Worm (Caenorhabditis elegans): ENCODE data around the gene T03F7.7.

Gene T03F7.7

ce11 chrV:11299406-11299805 lies 11.8 kb upstream of the T03F7.7 start:
- TF ChIP-seq sdz-38 (tag; optimal IDR thresholded peaks at IDR 0.05): no peak
- no peak for TF ChIP-seq dpl-1 (GFP tag; optimal IDR thresholded peaks at IDR 0.05)
- no peak for TF ChIP-seq T07F8.4 (tag; optimal IDR thresholded peaks at IDR 0.05)
- TF ChIP-seq B0019.2 (GFP tag; conservative IDR thresholded peaks at IDR 0.05): no peak
- no peak for TF ChIP-seq rcor-1 (GFP tag; IDR thresholded peaks at IDR 0.05)
- no peak for TF ChIP-seq ztf-26 (tag; optimal IDR thresholded peaks at IDR 0.05)
- no peak for TF ChIP-seq ceh-58 (GFP tag; IDR thresholded peaks at IDR 0.05)
- TF ChIP-seq snpc-1.3 (tag; optimal IDR thresholded peaks at IDR 0.05; ENCODE audit: insufficient read depth): no peak

ce11 chrV:11300539-11300938 lies 10.7 kb upstream of the T03F7.7 start, which contains the start of gene srh-47:
Gene srh-47, minus strand, starts transcription at chrV:11300639.
- TF ChIP-seq madf-6 (GFP tag; IDR thresholded peaks at IDR 0.05): no peak

- TF ChIP-seq K12H6.12 (tag; optimal IDR thresholded peaks at IDR 0.05) (no peak), mxl-1 (tag; optimal IDR thresholded peaks at IDR 0.05) (no peak), T26A5.8 (tag; optimal IDR thresholded peaks at IDR 0.05) (no peak), F57C9.4 (tag; optimal IDR thresholded peaks at IDR 0.05) (no peak)
Observed at ce11 chrV:11302698-11303097, 8.5 kb upstream of the T03F7.7 start, which contains the start of gene srh-46. Gene srh-46, minus strand, starts transcription at chrV:11302886.

- TF ChIP-seq C06A6.2 (GFP tag; conservative IDR thresholded peaks at IDR 0.05) (no peak), ceh-100 (GFP tag; IDR thresholded peaks at IDR 0.05) (no peak), ceh-27 (GFP tag; optimal IDR thresholded peaks at IDR 0.05) (no peak), hlh-26 (GFP tag; conservative IDR thresholded peaks at IDR 0.05) (no peak), F52B5.7 (tag; optimal IDR thresholded peaks at IDR 0.05) (no peak), D2030.7 (GFP tag; IDR thresholded peaks at IDR 0.05) (no peak), ets-4 (GFP tag; optimal IDR thresholded peaks at IDR 0.05) (no peak), ceh-58 (GFP tag; IDR thresholded peaks at IDR 0.05) (no peak), F57A8.1 (GFP tag; optimal IDR thresholded peaks at IDR 0.05) (no peak), him-1 (tag; optimal IDR thresholded peaks at IDR 0.05) (no peak), dpl-1 (GFP tag; optimal IDR thresholded peaks at IDR 0.05) (no peak), nhr-179 (tag; optimal IDR thresholded peaks at IDR 0.05) (no peak), pbrm-1 (GFP tag; IDR thresholded peaks at IDR 0.05) (no peak), ztf-28 (GFP tag; IDR thresholded peaks at IDR 0.05) (no peak), lsy-27 (tag; optimal IDR thresholded peaks at IDR 0.05; ENCODE audit: borderline replicate concordance, insufficient read depth) (no peak), let-526 (GFP tag; IDR thresholded peaks at IDR 0.05) (no peak), lir-1 (GFP tag; conservative IDR thresholded peaks at IDR 0.05) (no peak), rcor-1 (GFP tag; IDR thresholded peaks at IDR 0.05) (no peak)
Observed at ce11 chrV:11304200-11304599, 7.0 kb upstream of the T03F7.7 start.

ce11 chrV:11304879-11305278 lies 6.3 kb upstream of the T03F7.7 start, which contains the start of gene srh-45:
Gene srh-45, minus strand, starts transcription at chrV:11304979.
- TF ChIP-seq ZK185.1 (tag; optimal IDR thresholded peaks at IDR 0.05; ENCODE audit: poor library complexity, severe bottlenecking) (no peak), F37B4.10 (GFP tag; IDR thresholded peaks at IDR 0.05) (no peak), sdz-38 (tag; optimal IDR thresholded peaks at IDR 0.05) (no peak), Y95B8A.8 (GFP tag; IDR thresholded peaks at IDR 0.05) (no peak), Y56A3A.18 (GFP tag; IDR thresholded peaks at IDR 0.05) (no peak), F22D6.2 (tag; optimal IDR thresholded peaks at IDR 0.05) (no peak), ceh-91 (GFP tag; IDR thresholded peaks at IDR 0.05) (no peak), F23B12.7 (tag; optimal IDR thresholded peaks at IDR 0.05; ENCODE audit: insufficient read depth) (no peak), hsf-1 (GFP tag; IDR thresholded peaks at IDR 0.05) (no peak), snpc-1.3 (tag; optimal IDR thresholded peaks at IDR 0.05; ENCODE audit: insufficient read depth) (no peak), F49E8.2 (tag; optimal IDR thresholded peaks at IDR 0.05; ENCODE audit: insufficient read depth) (no peak), D2030.7 (GFP tag; IDR thresholded peaks at IDR 0.05) (no peak), efl-1 (GFP tag; optimal IDR thresholded peaks at IDR 0.05) (no peak), dox-1 (GFP tag; IDR thresholded peaks at IDR 0.05) (no peak), nhr-80 (tag; optimal IDR thresholded peaks at IDR 0.05) (no peak), tbx-9 (tag; optimal IDR thresholded peaks at IDR 0.05; ENCODE audit: borderline replicate concordance) (no peak), attf-3 (GFP tag; conservative IDR thresholded peaks at IDR 0.05) (no peak), hlh-26 (GFP tag; conservative IDR thresholded peaks at IDR 0.05) (no peak), aptf-2 (GFP tag; conservative IDR thresholded peaks at IDR 0.05) (no peak)

All from whole organism, young adult.